Worm (Caenorhabditis elegans): ENCODE data around the gene C06E7.2.

The C06E7.2 gene

DNA sequence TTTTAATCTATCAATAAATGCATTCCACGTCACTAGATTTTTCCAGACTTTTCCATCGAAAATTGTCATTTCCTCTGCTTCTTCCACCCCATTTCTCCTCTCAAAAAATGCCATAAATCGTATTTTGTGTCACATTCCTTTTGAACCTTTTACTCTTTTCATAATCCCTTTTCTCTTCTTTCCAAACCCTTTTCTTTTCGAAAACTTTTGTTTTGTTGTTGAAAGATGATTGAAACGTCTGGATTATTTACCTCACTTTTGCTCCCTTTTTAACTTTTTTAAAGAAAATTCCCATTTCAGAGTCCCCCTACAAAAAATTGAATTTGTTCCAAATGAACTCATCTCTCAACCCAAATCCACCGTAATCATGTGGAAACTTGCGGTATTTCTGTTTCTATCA lies at the start of gene C06E7.2:
Gene C06E7.2 (plus strand): TSS at position 301 of the 400 bp plus-strand sequence.
- TF ChIP-seq T26A8.4 (GFP tag; IDR thresholded peaks at IDR 0.05), result no peak
- no peak for TF ChIP-seq nhr-76 (tag; optimal IDR thresholded peaks at IDR 0.05)
- TF ChIP-seq ceh-62 (tag; optimal IDR thresholded peaks at IDR 0.05), result no peak
- no peak for TF ChIP-seq ama-1 (optimal IDR thresholded peaks at IDR 0.05)
- TF ChIP-seq vab-7 (GFP tag; IDR thresholded peaks at IDR 0.05), result no peak

ce11 chrIV:5790993-5791392 lies 48.3 kb upstream of the C06E7.2 start, which contains the start of gene C31H1.2:
Gene C31H1.2, plus strand, starts transcription at chrIV:5791293.
- TF ChIP-seq nhr-76 (tag; optimal IDR thresholded peaks at IDR 0.05) (no peak), mxl-2 (GFP tag; conservative IDR thresholded peaks at IDR 0.05) (no peak), ama-1 (optimal IDR thresholded peaks at IDR 0.05) (no peak), nhr-48 (tag; optimal IDR thresholded peaks at IDR 0.05) (no peak), egl-27 (tag; optimal IDR thresholded peaks at IDR 0.05) (no peak), lsy-2 (tag; optimal IDR thresholded peaks at IDR 0.05) (no peak), zip-2 (tag; optimal IDR thresholded peaks at IDR 0.05) (no peak)

DNA sequence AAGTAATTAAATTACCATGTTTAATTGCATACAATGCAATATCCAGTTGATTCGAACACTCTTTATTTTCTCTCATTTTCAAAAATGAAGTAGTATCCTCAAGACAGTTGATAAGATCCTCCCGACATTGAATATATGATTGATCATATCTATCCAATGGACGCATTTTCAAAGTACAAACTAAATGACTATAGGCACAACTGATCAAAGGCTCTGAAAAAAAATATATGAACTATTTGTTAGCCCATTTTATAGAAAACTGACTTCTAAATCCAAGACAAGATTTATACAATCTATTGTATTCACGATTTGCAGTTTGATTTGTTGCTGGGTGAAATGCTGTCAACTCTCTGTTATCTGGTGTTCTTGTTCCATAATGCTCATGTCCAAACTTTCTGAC lies 43.8 kb upstream of the C06E7.2 start:
- peak in 1 of 2 experiments; percentile 91 for TF ChIP-seq unc-62 (GFP tag; optimal IDR thresholded peaks at IDR 0.05 in 1 of 2)
- TF ChIP-seq unc-62 (tag; optimal IDR thresholded peaks at IDR 0.05), result no peak
- no peak for TF ChIP-seq T20F7.1 (GFP tag; optimal IDR thresholded peaks at IDR 0.05)

ce11 chrIV:5796694-5797093 lies 42.6 kb upstream of the C06E7.2 start, which contains the start of gene C31H1.5:
Gene C31H1.5, minus strand, starts transcription at chrIV:5796794.
- no peak for TF ChIP-seq unc-62 (GFP tag; optimal IDR thresholded peaks at IDR 0.05 in 1 of 2)
- TF ChIP-seq unc-62 (tag; optimal IDR thresholded peaks at IDR 0.05), result no peak
- TF ChIP-seq D1046.2 (GFP tag; IDR thresholded peaks at IDR 0.05), result no peak
- no peak for TF ChIP-seq snpc-4 (tag; optimal IDR thresholded peaks at IDR 0.05)
- TF ChIP-seq fos-1 (tag; optimal IDR thresholded peaks at IDR 0.05), result no peak
- no peak for TF ChIP-seq ceh-82 (tag; optimal IDR thresholded peaks at IDR 0.05)
- no peak for TF ChIP-seq zip-2 (tag; optimal IDR thresholded peaks at IDR 0.05)
- TF ChIP-seq nhr-42 (GFP tag; IDR thresholded peaks at IDR 0.05), result no peak
- TF ChIP-seq lir-3 (tag; optimal IDR thresholded peaks at IDR 0.05), result no peak
- TF ChIP-seq saeg-2 (GFP tag; IDR thresholded peaks at IDR 0.05), result no peak

DNA sequence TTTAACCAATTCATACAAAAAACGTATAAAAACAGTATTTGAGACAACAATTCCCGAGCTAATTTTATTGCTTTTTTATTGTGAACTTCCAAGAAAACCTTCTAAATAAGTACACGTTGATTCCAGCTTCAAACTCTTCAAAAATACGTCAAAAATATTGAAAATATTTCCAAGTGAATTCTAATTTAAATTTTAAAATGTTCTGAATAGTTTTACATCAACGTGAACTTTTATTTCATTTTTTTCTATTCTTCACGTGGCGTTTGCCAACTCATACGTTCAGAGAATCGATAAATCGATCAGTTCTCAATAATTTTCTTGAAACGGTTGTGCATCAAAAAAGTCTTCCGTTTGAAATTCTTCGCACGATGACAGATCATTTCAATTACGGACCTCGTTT lies 42.1 kb upstream of the C06E7.2 start, which contains the start of gene C31H1.1:
Gene C31H1.1 (plus strand): TSS at position 301 of the 400 bp plus-strand sequence.
- TF ChIP-seq nhr-76 (tag; optimal IDR thresholded peaks at IDR 0.05) (no peak), Y105C5A.15 (GFP tag; IDR thresholded peaks at IDR 0.05) (no peak), mes-2 (tag; optimal IDR thresholded peaks at IDR 0.05; ENCODE audit: poor library complexity, severe bottlenecking) (no peak), ceh-44 (GFP tag; IDR thresholded peaks at IDR 0.05) (no peak), F26F4.8 (GFP tag; conservative IDR thresholded peaks at IDR 0.05) (no peak), nhr-237 (tag; optimal IDR thresholded peaks at IDR 0.05) (no peak), nhr-10 (tag; optimal IDR thresholded peaks at IDR 0.05) (no peak), php-3 (GFP tag; IDR thresholded peaks at IDR 0.05) (no peak), mdt-29 (GFP tag; IDR thresholded peaks at IDR 0.05) (no peak), nhr-11 (tag; optimal IDR thresholded peaks at IDR 0.05) (no peak), lin-15B (tag; optimal IDR thresholded peaks at IDR 0.05) (no peak), nhr-41 (GFP tag; IDR thresholded peaks at IDR 0.05) (no peak), hlh-11 (tag; optimal IDR thresholded peaks at IDR 0.05) (no peak), set-16 (GFP tag; IDR thresholded peaks at IDR 0.05) (no peak), nhr-42 (GFP tag; IDR thresholded peaks at IDR 0.05) (no peak), hmg-1.1 (GFP tag; IDR thresholded peaks at IDR 0.05) (no peak), mxl-2 (GFP tag; conservative IDR thresholded peaks at IDR 0.05) (no peak), F44E2.7 (GFP tag; IDR thresholded peaks at IDR 0.05) (no peak), snpc-1.2 (GFP tag; IDR thresholded peaks at IDR 0.05) (no peak), unc-130 (GFP tag; optimal IDR thresholded peaks at IDR 0.05) (no peak)

Data from whole organism, L4 larva.